Worm (Caenorhabditis elegans): Measurements from ENCODE around the gene T12E12.6.

- TF ChIP-seq dsc-1 (tag; optimal IDR thresholded peaks at IDR 0.05) = no peak
- TF ChIP-seq blmp-1 (tag; optimal IDR thresholded peaks at IDR 0.05) = no peak
- no peak for TF ChIP-seq ama-1 (optimal IDR thresholded peaks at IDR 0.05)
- no peak for TF ChIP-seq mep-1 (tag; optimal IDR thresholded peaks at IDR 0.05)
- TF ChIP-seq lin-13 (GFP tag; optimal IDR thresholded peaks at IDR 0.05) = no peak
- TF ChIP-seq rnt-1 (tag; optimal IDR thresholded peaks at IDR 0.05) = no peak
Observed at ce11 chrIV:5619643-5620042, 45.7 kb upstream of the T12E12.6 start, which contains the start of gene srsx-16.

All from whole organism, L1 larva.